Fruit fly (Drosophila melanogaster): ENCODE measurements around the gene CG7402.

The CG7402 gene

dm6 chr3L:17887393-17887792, at the start of gene CG7402:
CG7402 (plus strand) TSS chr3L:17887705.
- no peak for TF ChIP-seq CG32006 (GFP tag; optimal IDR thresholded peaks at IDR 0.05)
- TF ChIP-seq CG6276 (GFP tag; optimal IDR thresholded peaks at IDR 0.05), result no peak
- TF ChIP-seq Hr39 (GFP tag; optimal IDR thresholded peaks at IDR 0.05), result no peak
- TF ChIP-seq Lpt (GFP tag; optimal IDR thresholded peaks at IDR 0.05), result no peak
- no peak for TF ChIP-seq CG11902 (GFP tag; optimal IDR thresholded peaks at IDR 0.05)
- no peak for TF ChIP-seq Sox102F (GFP tag; optimal IDR thresholded peaks at IDR 0.05)
- TF ChIP-seq lz (GFP tag; optimal IDR thresholded peaks at IDR 0.05), result no peak
- no peak for TF ChIP-seq CG8119 (GFP tag; IDR thresholded peaks at IDR 0.05)
- TF ChIP-seq Gug (GFP tag; IDR thresholded peaks at IDR 0.05), result no peak
- no peak for TF ChIP-seq achi (GFP tag; optimal IDR thresholded peaks at IDR 0.05)
- TF ChIP-seq net (GFP tag; optimal IDR thresholded peaks at IDR 0.05), result no peak
- TF ChIP-seq esn (GFP tag; optimal IDR thresholded peaks at IDR 0.05), result no peak
- TF ChIP-seq CG31627 (GFP tag; optimal IDR thresholded peaks at IDR 0.05), result no peak
- TF ChIP-seq fd85E (GFP tag; optimal IDR thresholded peaks at IDR 0.05), result no peak
- no peak for TF ChIP-seq vri (GFP tag; optimal IDR thresholded peaks at IDR 0.05)

- TF ChIP-seq Eip93F (GFP tag; optimal IDR thresholded peaks at IDR 0.05), result no peak
- peak; percentile 32 for TF ChIP-seq Sox14 (GFP tag; optimal IDR thresholded peaks at IDR 0.05)
- TF ChIP-seq Ets21C (GFP tag; optimal IDR thresholded peaks at IDR 0.05), result no peak
- TF ChIP-seq Blimp-1 (GFP tag; optimal IDR thresholded peaks at IDR 0.05), result no peak
- TF ChIP-seq Hr38 (GFP tag; optimal IDR thresholded peaks at IDR 0.05), result no peak
- peak; percentile 13 for TF ChIP-seq pdm3 (GFP tag; optimal IDR thresholded peaks at IDR 0.05)
- TF ChIP-seq Sox15 (GFP tag; optimal IDR thresholded peaks at IDR 0.05), result no peak
- TF ChIP-seq vri (GFP tag; optimal IDR thresholded peaks at IDR 0.05), result peak; percentile 42
- TF ChIP-seq CG3919 (GFP tag; optimal IDR thresholded peaks at IDR 0.05), result peak; percentile 18
- peak; percentile 29 for TF ChIP-seq Met (GFP tag; optimal IDR thresholded peaks at IDR 0.05)
- no peak for TF ChIP-seq esn (GFP tag; optimal IDR thresholded peaks at IDR 0.05)
- TF ChIP-seq eg (GFP tag; IDR thresholded peaks at IDR 0.05), result peak; percentile 6; the same call in 1 of the 3 replicates
- no peak for TF ChIP-seq Ets96B (tag; optimal IDR thresholded peaks at IDR 0.05)
- TF ChIP-seq CG6808 (GFP tag; optimal IDR thresholded peaks at IDR 0.05), result no peak
- peak; percentile 8 for TF ChIP-seq CG8632 (GFP tag; optimal IDR thresholded peaks at IDR 0.05)
- TF ChIP-seq topi (GFP tag; optimal IDR thresholded peaks at IDR 0.05), result no peak
- no peak for TF ChIP-seq CG3032 (tag; optimal IDR thresholded peaks at IDR 0.05)
- TF ChIP-seq CG32006 (GFP tag; optimal IDR thresholded peaks at IDR 0.05), result no peak
- no peak for TF ChIP-seq fd85E (GFP tag; optimal IDR thresholded peaks at IDR 0.05)
- no peak for TF ChIP-seq CG11902 (GFP tag; optimal IDR thresholded peaks at IDR 0.05)
- TF ChIP-seq cyc (GFP tag; optimal IDR thresholded peaks at IDR 0.05), result no peak
- peak; percentile 8 for TF ChIP-seq CG16779 (tag; optimal IDR thresholded peaks at IDR 0.05)
- peak; percentile 13 for TF ChIP-seq Hr4 (GFP tag; optimal IDR thresholded peaks at IDR 0.05)
- TF ChIP-seq Sox102F (GFP tag; optimal IDR thresholded peaks at IDR 0.05), result peak; percentile 48
- no peak for TF ChIP-seq CG6276 (GFP tag; optimal IDR thresholded peaks at IDR 0.05)
- no peak for TF ChIP-seq CG31627 (GFP tag; optimal IDR thresholded peaks at IDR 0.05)
- TF ChIP-seq Eip78C (GFP tag), result peak; percentile 63
- TF ChIP-seq achi (GFP tag; optimal IDR thresholded peaks at IDR 0.05), result no peak
- no peak for TF ChIP-seq CG11294 (GFP tag; IDR thresholded peaks at IDR 0.05)
- peak; percentile 95 for TF ChIP-seq svp (GFP tag)
- TF ChIP-seq CG4318 (GFP tag; optimal IDR thresholded peaks at IDR 0.05), result no peak
- TF ChIP-seq fkh (GFP tag; optimal IDR thresholded peaks at IDR 0.05), result no peak
- TF ChIP-seq dac (GFP tag; optimal IDR thresholded peaks at IDR 0.05), result no peak
- no peak for TF ChIP-seq Gug (GFP tag; IDR thresholded peaks at IDR 0.05)
- peak; percentile 3 for TF ChIP-seq CG34406 (GFP tag; optimal IDR thresholded peaks at IDR 0.05)
Observed at dm6 chr3L:17841085-17841606, 46.4 kb upstream of the CG7402 start, which contains the start of gene CG5577. CG5577 (minus strand) TSS chr3L:17841427.
